Worm (Caenorhabditis elegans): Measurements from ENCODE around the gene gpa-12.

Gene gpa-12

DNA sequence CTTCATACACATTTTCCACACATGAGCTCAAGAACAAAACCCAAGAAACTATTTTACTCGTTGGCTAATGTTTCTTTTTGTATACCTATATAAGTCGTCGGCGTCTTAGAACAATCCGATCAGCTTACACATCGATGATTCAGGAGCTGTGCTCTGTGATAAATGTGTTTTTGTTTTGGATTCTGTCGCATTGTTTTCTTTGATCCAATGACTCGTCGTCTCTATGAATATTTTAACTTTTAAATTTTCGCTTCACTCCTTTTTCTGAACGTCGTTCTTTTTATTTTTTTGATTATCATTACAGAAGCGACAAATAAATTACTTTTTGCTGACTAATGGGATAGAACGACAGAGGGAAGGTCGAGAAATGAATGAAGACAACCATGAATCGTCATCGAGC lies 48.0 kb downstream of the gpa-12 start, which contains the start of gene B0416.3:
TSS of gene B0416.3 (plus strand) at position 301 of the 400 bp plus-strand sequence.
- TF ChIP-seq nhr-21 (tag; optimal IDR thresholded peaks at IDR 0.05) (no peak), alr-1 (tag; optimal IDR thresholded peaks at IDR 0.05) (no peak), nhr-10 (tag; optimal IDR thresholded peaks at IDR 0.05) (no peak), ztf-4 (tag; optimal IDR thresholded peaks at IDR 0.05) (no peak), Y55F3AM.14 (GFP tag; optimal IDR thresholded peaks at IDR 0.05) (no peak), nhr-12 (tag; optimal IDR thresholded peaks at IDR 0.05) (no peak), elt-1 (tag; optimal IDR thresholded peaks at IDR 0.05) (no peak), zag-1 (tag; optimal IDR thresholded peaks at IDR 0.05) (no peak), unc-55 (GFP tag; optimal IDR thresholded peaks at IDR 0.05) (no peak), C34F6.9 (tag; optimal IDR thresholded peaks at IDR 0.05) (no peak), ceh-16 (tag; optimal IDR thresholded peaks at IDR 0.05) (no peak), R02D3.7 (tag; optimal IDR thresholded peaks at IDR 0.05) (no peak), lsy-2 (tag; optimal IDR thresholded peaks at IDR 0.05) (no peak)

DNA sequence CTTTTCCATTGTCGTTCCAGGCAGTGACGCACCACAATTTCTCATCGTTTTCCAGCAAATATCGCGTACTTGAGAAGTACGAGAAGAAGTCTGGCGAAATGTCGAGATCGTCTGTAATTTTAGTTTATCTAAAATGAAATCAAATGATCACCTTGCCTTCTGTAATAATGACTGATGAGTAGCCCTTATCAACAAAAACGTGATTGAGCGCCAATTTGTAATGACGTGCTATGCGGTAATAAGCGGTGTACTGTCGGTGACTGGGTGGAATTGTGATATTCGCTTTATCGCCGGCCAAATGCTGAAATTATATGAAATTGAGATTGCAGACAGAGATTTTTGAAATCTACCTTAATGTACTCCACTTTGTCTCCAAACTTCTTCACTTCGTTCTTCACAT lies 52.1 kb downstream of the gpa-12 start:
- TF ChIP-seq sma-9 (GFP tag; optimal IDR thresholded peaks at IDR 0.05) (peak; percentile 20), sma-9 (tag; optimal IDR thresholded peaks at IDR 0.05) (no peak), aly-2 (tag; optimal IDR thresholded peaks at IDR 0.05) (no peak), fos-1 (tag; optimal IDR thresholded peaks at IDR 0.05) (peak; percentile 89)

DNA sequence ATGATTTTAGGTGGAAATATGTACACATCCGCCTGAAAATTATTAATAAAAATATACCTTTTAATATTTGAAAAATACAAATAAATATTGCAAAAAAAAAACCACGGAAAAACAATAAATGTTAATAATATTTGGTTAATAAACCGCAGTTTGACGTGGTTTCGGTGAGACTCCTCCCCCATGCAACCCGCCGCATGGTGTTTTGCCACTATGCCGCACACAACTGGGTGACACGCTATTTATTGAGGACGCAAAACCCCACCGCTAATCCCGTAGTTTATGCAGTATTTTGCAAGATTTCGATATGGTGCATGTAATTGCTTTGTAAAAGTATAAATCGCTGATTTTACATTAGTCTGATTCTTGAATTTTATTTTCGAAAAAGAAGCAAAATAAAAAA lies 53.2 kb downstream of the gpa-12 start, which contains the start of gene gly-13:
TSS of gene gly-13 (minus strand) at position 32 of the 400 bp plus-strand sequence.
- TF ChIP-seq fos-1 (tag; optimal IDR thresholded peaks at IDR 0.05) (peak; percentile 2), nhr-77 (tag; optimal IDR thresholded peaks at IDR 0.05) (no peak), ztf-4 (tag; optimal IDR thresholded peaks at IDR 0.05) (peak; percentile 7), peb-1 (tag; optimal IDR thresholded peaks at IDR 0.05) (no peak), lin-11 (tag; optimal IDR thresholded peaks at IDR 0.05) (peak; percentile 28), lsy-2 (tag; optimal IDR thresholded peaks at IDR 0.05) (peak in 1 of 2 experiments; percentile 51), sem-4 (tag; optimal IDR thresholded peaks at IDR 0.05) (peak; percentile 45), crh-2 (tag; optimal IDR thresholded peaks at IDR 0.05) (peak; percentile 32), nhr-25 (tag; optimal IDR thresholded peaks at IDR 0.05) (peak; percentile 35), nhr-129 (tag; optimal IDR thresholded peaks at IDR 0.05) (peak; percentile 51), F13H6.1 (tag; optimal IDR thresholded peaks at IDR 0.05) (peak; percentile 38)

DNA sequence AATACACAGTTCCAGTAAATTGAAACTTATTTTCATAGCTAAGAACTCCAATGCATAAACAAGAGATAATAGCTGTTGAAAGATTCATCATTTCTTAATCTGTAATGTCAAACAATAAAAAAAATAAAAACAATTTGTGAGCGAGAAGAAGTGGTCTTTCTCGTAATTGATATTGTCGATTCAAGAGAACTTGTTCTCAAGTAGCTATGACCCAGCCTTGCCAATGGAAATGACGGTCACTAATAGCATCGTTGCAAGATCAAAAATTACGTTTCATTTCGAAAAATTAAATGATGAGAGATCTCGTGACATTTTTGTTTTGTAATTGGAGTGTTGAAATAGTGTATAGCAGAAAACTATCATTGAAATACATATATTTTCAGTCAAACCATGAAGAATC lies 54.5 kb downstream of the gpa-12 start, which contains the start of gene B0416.7:
TSS of gene B0416.7 (minus strand) at position 101 of the 400 bp plus-strand sequence.
- TF ChIP-seq R02D3.7 (tag; optimal IDR thresholded peaks at IDR 0.05), result no peak
- peak; percentile 6 for TF ChIP-seq C34F6.9 (tag; optimal IDR thresholded peaks at IDR 0.05)
- TF ChIP-seq lsy-2 (tag; optimal IDR thresholded peaks at IDR 0.05), result no peak
